Worm (Caenorhabditis elegans): ENCODE data around the gene T28A8.3.
A peak's percentile ranks its signal among the peaks of the same experiment; 100 is the strongest.

Gene T28A8.3

DNA sequence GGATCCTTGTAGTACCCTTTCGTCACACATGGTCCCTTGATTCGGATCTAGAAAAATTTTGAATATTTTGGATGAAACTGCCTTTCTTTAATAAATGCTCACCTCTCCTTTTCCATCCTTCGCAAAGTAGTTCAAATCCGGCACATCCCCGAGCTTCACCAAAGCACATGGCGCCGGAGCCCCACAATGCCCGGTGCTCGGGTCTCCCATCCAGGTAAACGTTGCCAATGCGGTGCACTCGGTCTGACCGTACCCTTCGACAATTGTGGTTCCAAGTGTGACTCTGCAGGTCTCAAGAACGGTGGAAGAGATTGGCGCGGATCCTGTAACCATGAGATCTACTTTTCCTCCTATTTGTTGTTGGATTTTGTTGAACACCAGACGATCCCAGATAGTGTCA, 35.0 kb downstream of the T28A8.3 start:
- TF ChIP-seq ceh-28 (tag; optimal IDR thresholded peaks at IDR 0.05), result no peak
- no peak for TF ChIP-seq elt-1 (tag; optimal IDR thresholded peaks at IDR 0.05)
- TF ChIP-seq R02D3.7 (tag; optimal IDR thresholded peaks at IDR 0.05), result no peak
- no peak for TF ChIP-seq ztf-4 (tag; optimal IDR thresholded peaks at IDR 0.05)

DNA sequence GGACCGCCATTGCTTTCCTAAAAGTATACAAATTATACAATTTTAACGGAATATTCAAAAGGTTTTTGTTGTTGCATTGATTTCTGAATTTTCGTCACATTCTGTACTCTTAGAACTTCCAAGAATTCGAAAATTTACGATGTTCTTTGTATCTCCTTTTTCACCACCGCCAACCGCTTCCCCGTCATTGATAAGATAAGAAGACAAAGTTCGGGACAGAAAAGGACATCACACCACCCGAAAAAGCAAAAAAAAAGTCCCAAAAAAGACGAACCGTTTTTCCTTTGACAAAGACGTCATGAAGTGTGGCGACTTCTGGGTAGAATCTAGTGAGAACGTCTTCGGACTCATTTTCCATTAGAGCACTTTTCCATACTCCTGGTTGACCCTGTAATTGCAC, 36.6 kb downstream of the T28A8.3 start:
- TF ChIP-seq nhr-25 (tag; optimal IDR thresholded peaks at IDR 0.05) (no peak), skn-1 (tag; optimal IDR thresholded peaks at IDR 0.05) (no peak), nhr-28 (tag; optimal IDR thresholded peaks at IDR 0.05) (no peak), pqm-1 (tag; optimal IDR thresholded peaks at IDR 0.05) (peak; percentile 90), elt-2 (tag; optimal IDR thresholded peaks at IDR 0.05) (peak; percentile 81), nfya-1 (tag; optimal IDR thresholded peaks at IDR 0.05; ENCODE audit: insufficient read depth) (peak; percentile 1), nhr-77 (tag; optimal IDR thresholded peaks at IDR 0.05) (no peak), snpc-4 (tag; optimal IDR thresholded peaks at IDR 0.05) (no peak), elt-3 (tag; optimal IDR thresholded peaks at IDR 0.05) (peak in 2 of 3 experiments; percentile 82 to 83), fkh-2 (tag; optimal IDR thresholded peaks at IDR 0.05) (no peak), elt-1 (tag; optimal IDR thresholded peaks at IDR 0.05) (no peak)

DNA sequence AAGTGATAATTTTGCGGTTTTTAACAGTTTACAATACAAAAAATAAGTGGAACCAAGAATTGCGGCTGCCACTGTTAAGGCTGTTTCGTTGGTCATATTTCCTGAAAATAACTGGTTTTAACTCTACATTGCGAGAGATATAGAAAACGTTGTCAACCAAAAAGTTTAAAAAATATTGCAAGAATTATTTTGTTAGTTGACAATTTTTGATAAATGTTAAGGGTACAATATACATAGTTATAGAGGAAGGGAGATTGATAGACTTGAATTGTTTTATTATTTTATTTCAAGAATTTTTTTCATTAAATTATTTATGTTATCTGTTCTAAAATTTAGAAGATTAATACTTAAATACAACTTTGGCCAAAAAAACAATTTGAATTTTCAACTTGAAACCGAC, 37.6 kb downstream of the T28A8.3 start, which contains the start of gene acs-5:
Gene acs-5, minus strand, starts transcription at position 101 of the 400 bp plus-strand sequence.
- TF ChIP-seq nhr-237 (tag; optimal IDR thresholded peaks at IDR 0.05) (no peak), jun-1 (tag; optimal IDR thresholded peaks at IDR 0.05) (no peak), eor-1 (tag; optimal IDR thresholded peaks at IDR 0.05) (no peak), nhr-11 (tag; optimal IDR thresholded peaks at IDR 0.05) (no peak), ZK546.5 (tag; optimal IDR thresholded peaks at IDR 0.05) (no peak), nhr-23 (tag; optimal IDR thresholded peaks at IDR 0.05) (no peak)

- TF ChIP-seq nhr-43 (tag; optimal IDR thresholded peaks at IDR 0.05; ENCODE audit: poor library complexity, severe bottlenecking), result peak; percentile 26
- peak; percentile 31 for TF ChIP-seq pha-4 (tag; optimal IDR thresholded peaks at IDR 0.05)
- no peak for TF ChIP-seq lin-39 (tag; optimal IDR thresholded peaks at IDR 0.05)
- TF ChIP-seq nfya-1 (tag; optimal IDR thresholded peaks at IDR 0.05; ENCODE audit: insufficient read depth), result peak; percentile 60
- peak; percentile 8 to 84 (median 46) for TF ChIP-seq elt-3 (tag; optimal IDR thresholded peaks at IDR 0.05)
- no peak for TF ChIP-seq nhr-12 (tag; optimal IDR thresholded peaks at IDR 0.05)
- peak; percentile 44 for TF ChIP-seq nhr-25 (tag; optimal IDR thresholded peaks at IDR 0.05)
- TF ChIP-seq nhr-237 (tag; optimal IDR thresholded peaks at IDR 0.05), result no peak
- no peak for TF ChIP-seq aly-2 (tag; optimal IDR thresholded peaks at IDR 0.05)
- TF ChIP-seq nhr-76 (tag; optimal IDR thresholded peaks at IDR 0.05), result no peak
- TF ChIP-seq pqm-1 (tag; optimal IDR thresholded peaks at IDR 0.05), result peak; percentile 91
- TF ChIP-seq eor-1 (tag; optimal IDR thresholded peaks at IDR 0.05), result no peak
- no peak for TF ChIP-seq nhr-23 (tag; optimal IDR thresholded peaks at IDR 0.05)
- peak; percentile 93 for TF ChIP-seq elt-2 (tag; optimal IDR thresholded peaks at IDR 0.05)
- TF ChIP-seq jun-1 (tag; optimal IDR thresholded peaks at IDR 0.05), result peak; percentile 19
- TF ChIP-seq ZK546.5 (tag; optimal IDR thresholded peaks at IDR 0.05), result no peak
Observed at ce11 chrIII:13544593-13544992, 38.8 kb downstream of the T28A8.3 start.

ce11 chrIII:13546537-13546936, 40.7 kb downstream of the T28A8.3 start, which contains the start of gene Y76A2B.4:
Y76A2B.4 (minus strand) TSS chrIII:13546777.
- TF ChIP-seq aly-2 (tag; optimal IDR thresholded peaks at IDR 0.05), result no peak
- TF ChIP-seq nhr-25 (tag; optimal IDR thresholded peaks at IDR 0.05), result peak; percentile 42
- no peak for TF ChIP-seq egl-5 (tag; optimal IDR thresholded peaks at IDR 0.05)
- peak; percentile 19 for TF ChIP-seq nhr-43 (tag; optimal IDR thresholded peaks at IDR 0.05; ENCODE audit: poor library complexity, severe bottlenecking)
- TF ChIP-seq ama-1 (optimal IDR thresholded peaks at IDR 0.05), result peak; percentile 78

- TF ChIP-seq lsy-12 (tag; optimal IDR thresholded peaks at IDR 0.05) (no peak), lin-39 (tag; optimal IDR thresholded peaks at IDR 0.05) (no peak), ceh-28 (tag; optimal IDR thresholded peaks at IDR 0.05) (peak; percentile 13), ceh-9 (tag; optimal IDR thresholded peaks at IDR 0.05) (no peak), jun-1 (tag; optimal IDR thresholded peaks at IDR 0.05) (no peak), zag-1 (tag; optimal IDR thresholded peaks at IDR 0.05) (no peak), daf-12 (tag; optimal IDR thresholded peaks at IDR 0.05) (no peak), nhr-77 (tag; optimal IDR thresholded peaks at IDR 0.05) (no peak), tbx-2 (tag; optimal IDR thresholded peaks at IDR 0.05) (no peak), egl-27 (tag; optimal IDR thresholded peaks at IDR 0.05) (no peak), ztf-4 (tag; optimal IDR thresholded peaks at IDR 0.05) (no peak), ama-1 (optimal IDR thresholded peaks at IDR 0.05) (no peak), nhr-28 (tag; optimal IDR thresholded peaks at IDR 0.05) (no peak), pqm-1 (tag; optimal IDR thresholded peaks at IDR 0.05) (peak; percentile 47), nhr-237 (tag; optimal IDR thresholded peaks at IDR 0.05) (no peak), nhr-67 (tag; optimal IDR thresholded peaks at IDR 0.05) (no peak), nfya-1 (tag; optimal IDR thresholded peaks at IDR 0.05; ENCODE audit: insufficient read depth) (peak; percentile 72), nhr-76 (tag; optimal IDR thresholded peaks at IDR 0.05) (no peak), nhr-43 (tag; optimal IDR thresholded peaks at IDR 0.05; ENCODE audit: poor library complexity, severe bottlenecking) (no peak), elt-2 (tag; optimal IDR thresholded peaks at IDR 0.05) (peak; percentile 79), ztf-11 (tag; optimal IDR thresholded peaks at IDR 0.05) (no peak), eor-1 (tag; optimal IDR thresholded peaks at IDR 0.05) (no peak), nhr-12 (tag; optimal IDR thresholded peaks at IDR 0.05) (no peak), nhr-25 (tag; optimal IDR thresholded peaks at IDR 0.05) (no peak), hmg-11 (tag; optimal IDR thresholded peaks at IDR 0.05) (peak; percentile 2), elt-1 (tag; optimal IDR thresholded peaks at IDR 0.05) (no peak), ceh-16 (tag; optimal IDR thresholded peaks at IDR 0.05) (no peak), snpc-4 (tag; optimal IDR thresholded peaks at IDR 0.05) (peak; percentile 9), mml-1 (tag; optimal IDR thresholded peaks at IDR 0.05) (no peak)
Observed at ce11 chrIII:13548982-13549381, 43.2 kb downstream of the T28A8.3 start, which contains the start of gene mmad-1. mmad-1 (minus strand) TSS chrIII:13549005.
